Worm (Caenorhabditis elegans) whole organism, young adult: ENCODE results near the gene F44G4.5.

Source experiments
- Y79H2A.3 ChIP-seq: fragments of 200-800 bp; sonication (Bioruptor generic); conservative IDR thresholded peaks from 2 replicates; pipeline ENCODE4 v1.3.6; 2022; ENCODE audit warnings: missing genetic modification reagents, missing genetic modification characterization, missing compliant biosample characterization
- chd-7 ChIP-seq: sonication (generic microtip); optimal IDR thresholded peaks from 2 replicates; lab custom pipeline; 2016; ENCODE audit warnings: mild to moderate bottlenecking, missing genetic modification characterization, moderate library complexity, missing compliant biosample characterization
- dpff-1 ChIP-seq: sonication (generic microtip); optimal IDR thresholded peaks from 2 replicates; lab custom pipeline; 2017; ENCODE audit warnings: mild to moderate bottlenecking, missing genetic modification characterization, missing compliant biosample characterization
- ets-4 ChIP-seq: fragments of 200-800 bp; sonication (Bioruptor generic); optimal IDR thresholded peaks from 2 replicates; lab custom pipeline; 2018; ENCODE audit warnings: mild to moderate bottlenecking, missing genetic modification characterization, missing compliant biosample characterization
- gei-17 ChIP-seq: fragments of 200-800 bp; sonication (Bioruptor generic); optimal IDR thresholded peaks from 2 replicates; lab custom pipeline; 2018; ENCODE audit warnings: mild to moderate bottlenecking, missing genetic modification characterization, missing compliant biosample characterization
- repo-1 ChIP-seq: sonication (generic microtip); optimal IDR thresholded peaks from 2 replicates; lab custom pipeline; 2017; ENCODE audit warnings: mild to moderate bottlenecking, missing genetic modification characterization, missing compliant biosample characterization
- snpc-4 ChIP-seq, 5 experiments: fragments of 150-350 bp in 1 of 5; sonication (generic microtip) in 4 of 5; optimal IDR thresholded peaks; 2 replicates each; lab custom pipeline; 2014 to 2018; ENCODE audit warnings: missing genetic modification characterization in 5 of 5, missing biosample characterization in 3 of 5, antibody characterized with exemption in 2 of 5, mild to moderate bottlenecking in 2 of 5, missing compliant biosample characterization in 2 of 5, missing genotype in 2 of 5, moderate library complexity in 2 of 5, missing genetic modification reagents in 1 of 5
- tbx-9 ChIP-seq: sonication (generic microtip); optimal IDR thresholded peaks from 2 replicates; lab custom pipeline; 2016; ENCODE audit warnings: borderline replicate concordance, missing genetic modification characterization, inconsistent platforms, missing compliant biosample characterization
- ztf-26 ChIP-seq: sonication (generic microtip); optimal IDR thresholded peaks from 2 replicates; lab custom pipeline; 2017; ENCODE audit warnings: missing genetic modification characterization, missing compliant biosample characterization
- ztf-6 ChIP-seq: fragments of 200-800 bp; sonication (Bioruptor generic); IDR thresholded peaks from 2 replicates; pipeline ENCODE4 v1.3.6; 2022; ENCODE audit warnings: missing genetic modification reagents, missing genetic modification characterization, missing compliant biosample characterization

DNA sequence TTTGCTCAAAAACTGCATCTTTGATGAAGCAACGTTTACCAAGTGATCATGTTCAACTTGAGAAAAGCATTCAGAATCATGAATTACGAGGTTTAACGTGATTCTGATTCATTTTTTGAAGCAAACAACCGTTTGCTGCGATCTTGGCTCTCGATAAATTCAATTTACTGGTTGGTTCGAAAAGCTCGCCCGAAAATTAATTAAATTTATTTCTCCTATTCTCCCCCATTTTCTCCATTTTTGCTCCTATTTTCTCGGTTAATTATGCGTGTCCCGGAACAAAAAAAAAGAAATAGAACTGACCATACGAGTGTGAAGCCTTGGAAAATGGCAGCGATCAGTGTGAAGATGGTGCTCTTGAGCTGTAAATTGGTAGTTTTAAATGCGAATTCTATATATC lies 43.3 kb downstream of the F44G4.5 start:
- TF ChIP-seq dpff-1 = no peak
- TF ChIP-seq ets-4 (GFP tag; lab: Kevin White, UChicago) = no peak
- TF ChIP-seq tbx-9 (tag; lab: Kevin White, UChicago) = no peak
- no peak for TF ChIP-seq chd-7 (tag; lab: Kevin White, UChicago)
- no peak for TF ChIP-seq ztf-26 (tag; lab: Kevin White, UChicago)
- no peak for TF ChIP-seq repo-1 (tag; lab: Kevin White, UChicago)
- TF ChIP-seq ztf-6 (GFP tag; lab: Robert Waterston, UW) = no peak
- TF ChIP-seq snpc-4 (GFP tag; optimal IDR thresholded peaks at IDR 0.05; lab: Kevin White, UChicago) = no peak
- TF ChIP-seq snpc-4 (tag; optimal IDR thresholded peaks at IDR 0.05; lab: Kevin White, UChicago) = no peak
- no peak for TF ChIP-seq Y79H2A.3 (GFP tag; lab: Robert Waterston, UW)
- no peak for TF ChIP-seq gei-17 (GFP tag; lab: Kevin White, UChicago)
